Fruit fly (Drosophila melanogaster) Kc167 (cell line): ENCODE measurements around the gene GILT3.

Experiments
- Myc ChIP-seq: fragments of >200 bp; optimal IDR thresholded peaks from 2 replicates; lab custom pipeline; 2017; ENCODE audit warnings: missing external identifiers
- Sin3A ChIP-seq: fragments of >200 bp; optimal IDR thresholded peaks from 2 replicates; lab custom pipeline; 2018; ENCODE audit warnings: missing external identifiers
- h ChIP-seq: fragments of >200 bp; optimal IDR thresholded peaks from 3 replicates; lab custom pipeline; 2018; ENCODE audit warnings: missing external identifiers
- insv ChIP-seq: fragments of >200 bp; optimal IDR thresholded peaks from 3 replicates; lab custom pipeline; 2018; ENCODE audit warnings: missing external identifiers
- psq ChIP-seq: fragments of >200 bp; optimal IDR thresholded peaks from 2 replicates; lab custom pipeline; 2017; ENCODE audit warnings: missing external identifiers
- ttk ChIP-seq: sonication (Bioruptor generic); optimal IDR thresholded peaks from 2 replicates; lab custom pipeline; 2017; ENCODE audit warnings: missing external identifiers

The GILT3 gene

DNA sequence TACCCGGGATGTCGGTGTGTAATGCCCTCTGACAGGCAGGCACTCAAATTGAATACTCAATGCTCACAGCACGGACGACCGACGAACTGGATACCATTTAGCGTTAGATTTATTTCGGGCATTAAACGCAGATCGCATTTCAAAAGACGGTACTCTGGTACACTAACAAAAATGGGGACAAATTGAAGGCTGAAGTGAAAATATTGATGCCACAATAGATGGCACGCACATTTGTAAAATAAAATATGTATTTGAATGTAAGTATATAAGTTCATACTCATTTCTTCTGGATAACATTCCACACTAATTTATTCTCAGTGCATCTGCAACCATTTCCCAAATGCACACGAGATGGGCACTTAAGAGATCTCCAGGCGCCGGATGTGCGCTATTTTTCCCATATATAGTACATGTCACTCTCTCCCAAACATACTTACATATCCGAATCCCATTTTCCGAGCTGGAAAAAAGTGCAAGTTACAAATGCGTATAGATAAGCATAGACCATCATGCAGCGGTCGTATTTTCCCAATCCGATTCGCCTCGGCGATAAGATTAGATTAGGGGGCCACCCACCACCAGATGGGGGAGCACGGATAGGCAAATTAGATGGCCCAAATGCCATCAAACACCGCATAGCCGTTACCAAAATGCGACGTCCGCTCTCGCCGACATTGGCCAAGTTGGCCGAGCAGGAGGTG, 32.5 kb downstream of the GILT3 start, which contains the start of gene CG10301:
TSS of gene CG10301 (plus strand) at position 651 of the 701 bp plus-strand sequence.
- no peak for TF ChIP-seq psq
- TF ChIP-seq insv (lab: Kevin White, UChicago) = no peak
- TF ChIP-seq h (lab: Kevin White, UChicago) = no peak
- TF ChIP-seq Sin3A (lab: Kevin White, UChicago) = no peak
- no peak for TF ChIP-seq Myc (lab: Kevin White, UChicago)
- no peak for TF ChIP-seq ttk (lab: Kevin White, UChicago)

DNA sequence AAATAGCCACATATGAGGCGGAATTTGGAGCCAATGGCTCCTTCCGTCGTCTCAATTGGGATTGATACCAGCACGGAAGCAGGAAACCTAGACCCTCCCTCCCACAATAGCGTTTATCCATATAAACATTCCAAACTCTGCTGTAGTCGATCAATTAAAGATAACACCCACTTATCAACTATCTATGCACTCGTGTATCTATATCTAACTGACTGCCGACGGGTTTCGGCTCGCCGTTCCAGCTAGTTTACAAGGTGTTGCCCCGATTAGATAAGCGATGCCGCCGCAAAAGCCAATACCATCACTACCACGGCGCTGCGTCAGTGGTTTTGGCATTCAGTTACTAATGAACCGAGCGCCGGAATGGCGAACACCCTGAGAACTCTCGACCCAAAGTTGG, 34.0 kb downstream of the GILT3 start, which contains the start of gene CG10300:
TSS of gene CG10300 (plus strand) at position 333 of the 400 bp plus-strand sequence.
- TF ChIP-seq Myc (lab: Kevin White, UChicago) = no peak

DNA sequence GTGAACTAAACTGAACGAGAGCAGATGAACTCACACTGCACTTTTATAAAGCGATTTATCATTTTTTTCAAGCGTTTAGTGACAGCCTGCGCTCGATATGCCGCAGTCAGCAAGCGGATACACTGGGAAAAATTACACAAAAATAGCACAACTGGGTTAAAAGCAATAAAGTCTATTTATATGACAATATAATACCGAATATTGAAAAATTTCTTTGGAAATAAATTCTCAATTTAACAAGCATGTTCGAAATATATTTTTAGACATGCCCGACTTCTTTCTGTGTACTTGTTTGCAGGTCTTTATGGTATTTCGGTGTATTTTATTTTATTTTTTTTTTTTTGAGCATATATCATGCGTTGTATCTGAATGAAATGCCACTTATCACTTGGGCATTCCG, 36.7 kb downstream of the GILT3 start:
- TF ChIP-seq Myc (lab: Kevin White, UChicago) (no peak), ttk (lab: Kevin White, UChicago) (no peak), psq (no peak), insv (lab: Kevin White, UChicago) (no peak), h (lab: Kevin White, UChicago) (no peak), Sin3A (lab: Kevin White, UChicago) (no peak)

DNA sequence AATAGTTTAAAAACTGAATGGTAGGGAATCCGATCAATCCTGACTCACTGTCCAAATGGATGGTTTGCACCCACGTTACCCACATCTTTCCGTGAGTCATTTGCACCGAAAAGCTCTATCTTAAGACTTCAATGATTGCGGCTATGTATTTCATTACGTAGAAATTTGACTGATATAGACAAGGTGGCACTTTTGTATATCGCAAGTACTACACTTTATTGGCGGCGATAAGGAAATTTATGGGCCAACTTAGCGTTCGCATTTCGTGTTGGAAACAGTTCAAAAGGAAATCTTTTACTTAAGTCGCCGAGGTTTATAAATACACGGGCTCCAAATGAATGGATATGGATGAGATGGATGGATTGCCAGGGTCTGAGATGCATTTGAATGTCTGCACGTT, 37.7 kb downstream of the GILT3 start:
- TF ChIP-seq ttk (lab: Kevin White, UChicago) = no peak
- no peak for TF ChIP-seq insv (lab: Kevin White, UChicago)
- no peak for TF ChIP-seq Sin3A (lab: Kevin White, UChicago)
- no peak for TF ChIP-seq Myc (lab: Kevin White, UChicago)
- TF ChIP-seq h (lab: Kevin White, UChicago) = no peak
- TF ChIP-seq psq = no peak

DNA sequence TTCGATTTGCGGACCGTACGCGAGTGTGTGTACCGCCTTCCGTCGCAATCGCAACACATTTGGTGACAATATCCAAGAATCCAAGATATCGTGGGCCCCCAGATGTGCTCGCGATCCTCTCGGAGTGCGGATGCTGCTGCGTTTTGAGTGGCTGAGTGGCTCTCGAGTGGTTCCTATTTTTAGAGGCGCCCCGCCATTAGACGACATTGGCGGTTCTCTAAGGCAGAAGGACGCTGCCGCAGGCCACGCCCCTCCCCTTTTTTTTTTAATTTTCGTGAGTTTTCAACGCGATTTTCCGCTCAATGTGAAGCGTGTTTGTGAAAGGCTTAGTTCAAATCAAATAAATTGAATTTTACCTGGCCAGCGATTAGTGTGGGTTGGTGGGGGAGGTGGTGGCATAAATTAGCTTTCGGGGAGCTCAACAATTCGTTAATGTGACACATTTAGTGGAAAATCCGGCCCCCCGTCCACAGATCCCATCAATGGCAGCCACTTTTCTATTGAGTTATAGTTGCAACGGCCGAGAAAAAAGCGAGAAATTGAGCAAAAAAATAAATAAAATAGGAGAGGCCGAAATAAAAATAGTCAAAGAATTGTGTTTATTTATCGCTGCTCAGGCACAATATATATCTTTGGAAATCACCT, 41.3 kb downstream of the GILT3 start, which contains the start of gene nau:
TSS of gene nau (minus strand) at position 61 of the 645 bp plus-strand sequence.
- TF ChIP-seq Sin3A (lab: Kevin White, UChicago) = no peak

DNA sequence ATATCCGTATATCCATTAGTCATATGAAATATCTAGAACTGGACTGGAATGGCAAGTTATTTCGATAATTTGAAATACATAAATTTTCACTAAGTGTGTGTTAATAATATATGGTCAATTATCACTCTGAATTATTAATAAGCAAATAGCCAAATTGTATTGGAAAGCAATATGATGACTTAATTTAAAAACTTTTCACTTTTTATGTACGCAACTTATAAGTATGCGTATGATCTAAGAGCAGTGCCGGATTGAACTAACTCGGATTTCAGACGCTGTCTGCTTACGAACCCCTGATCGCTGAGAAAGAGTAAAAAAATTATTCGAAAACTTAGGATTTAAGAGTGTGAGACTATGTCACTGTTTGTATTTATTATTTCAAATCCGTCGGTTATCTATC, 44.4 kb downstream of the GILT3 start, which contains the start of gene CG10232:
TSS of gene CG10232 (minus strand) at position 101 of the 400 bp plus-strand sequence.
- no peak for TF ChIP-seq h (lab: Kevin White, UChicago)
- TF ChIP-seq Myc (lab: Kevin White, UChicago) = no peak

DNA sequence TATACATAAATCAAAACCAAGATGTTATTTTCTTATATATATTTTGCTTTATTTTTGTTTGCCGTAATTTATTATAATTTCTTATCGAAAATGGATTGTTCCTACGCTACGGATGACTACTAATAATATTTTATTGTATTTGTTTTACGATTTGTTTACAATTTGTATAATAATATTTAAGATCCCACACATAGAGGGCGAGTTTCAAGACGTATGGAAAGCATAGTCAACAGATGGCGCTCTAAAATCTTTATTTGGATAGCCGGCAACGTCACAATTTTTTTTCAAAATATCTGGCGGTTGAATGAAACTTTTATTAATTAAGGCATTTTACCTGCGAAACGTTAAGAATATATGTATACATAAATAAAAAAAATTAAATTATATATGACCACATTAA, 44.8 kb downstream of the GILT3 start:
- no peak for TF ChIP-seq psq
- no peak for TF ChIP-seq h (lab: Kevin White, UChicago)
- no peak for TF ChIP-seq Myc (lab: Kevin White, UChicago)
- TF ChIP-seq ttk (lab: Kevin White, UChicago) = no peak

DNA sequence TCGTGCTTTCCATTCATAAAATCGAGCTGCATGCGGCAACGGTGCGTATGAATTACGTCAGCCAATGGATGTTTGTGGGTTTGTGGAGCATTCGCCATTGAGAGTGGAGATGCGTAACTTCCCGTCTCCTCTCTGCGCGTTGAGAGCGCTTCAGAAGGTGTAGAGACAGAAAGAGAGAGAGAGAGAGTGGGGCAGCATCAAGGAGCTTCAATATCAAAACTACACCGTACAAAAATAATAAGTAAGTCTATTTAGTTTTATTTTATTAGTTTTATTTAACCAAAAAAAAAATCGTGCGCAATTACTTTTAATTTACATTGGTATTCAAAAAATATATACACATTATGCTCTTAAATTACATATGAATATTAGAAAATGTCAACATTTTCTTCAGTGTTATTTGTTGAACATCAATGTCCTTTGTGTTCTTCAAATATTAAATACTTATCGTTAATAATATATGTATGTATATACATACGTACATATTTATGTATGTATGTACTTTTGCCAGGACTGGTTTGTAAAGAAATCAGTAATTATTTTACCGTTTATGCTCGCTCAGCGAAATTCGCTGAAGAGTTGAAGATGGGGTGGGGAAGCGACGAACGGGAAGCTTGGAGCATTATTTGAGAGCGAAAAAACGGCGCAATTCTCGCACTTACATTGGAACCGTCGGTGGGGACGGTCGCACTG, 45.7 kb downstream of the GILT3 start, which contains the start of gene CG10365:
TSS of gene CG10365 (plus strand) at position 652 of the 693 bp plus-strand sequence.
- no peak for TF ChIP-seq Myc (lab: Kevin White, UChicago)
- TF ChIP-seq Sin3A (lab: Kevin White, UChicago) = no peak
- TF ChIP-seq insv (lab: Kevin White, UChicago) = no peak
- no peak for TF ChIP-seq psq
- no peak for TF ChIP-seq h (lab: Kevin White, UChicago)
- no peak for TF ChIP-seq ttk (lab: Kevin White, UChicago)

DNA sequence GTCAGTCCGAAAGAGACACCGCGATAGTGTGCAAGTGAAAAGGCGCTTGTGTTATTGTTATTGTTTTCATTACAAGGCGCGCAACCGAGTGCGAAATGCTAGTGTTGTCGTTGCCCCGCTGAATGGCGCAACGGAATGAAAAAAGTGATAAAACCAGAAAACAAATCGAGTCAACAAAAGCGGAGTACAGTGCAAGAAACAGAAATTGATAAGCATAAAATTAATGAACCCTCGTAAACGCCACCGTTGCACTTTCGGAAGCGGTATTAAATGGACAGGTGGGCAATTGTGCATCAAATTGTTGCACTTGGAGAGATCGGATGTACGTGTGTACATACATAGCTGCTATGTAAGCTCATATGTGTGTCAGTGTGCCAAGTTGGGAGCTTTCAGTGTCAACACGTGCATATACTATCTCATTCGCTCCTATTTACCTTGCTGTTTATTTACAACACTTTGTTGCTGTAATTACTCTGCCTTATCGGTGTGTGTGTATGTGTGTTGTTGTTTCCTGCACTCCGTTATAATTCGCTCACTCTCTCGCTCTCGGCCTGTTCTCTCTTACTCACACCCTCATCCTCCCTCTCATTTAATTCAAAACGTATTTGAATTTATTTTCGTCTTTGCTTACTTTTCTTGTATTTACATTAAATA, 46.4 kb downstream of the GILT3 start:
- TF ChIP-seq insv (lab: Kevin White, UChicago) = no peak
- no peak for TF ChIP-seq psq
- TF ChIP-seq h (lab: Kevin White, UChicago) = no peak
- no peak for TF ChIP-seq ttk (lab: Kevin White, UChicago)
- no peak for TF ChIP-seq Myc (lab: Kevin White, UChicago)
- no peak for TF ChIP-seq Sin3A (lab: Kevin White, UChicago)

DNA sequence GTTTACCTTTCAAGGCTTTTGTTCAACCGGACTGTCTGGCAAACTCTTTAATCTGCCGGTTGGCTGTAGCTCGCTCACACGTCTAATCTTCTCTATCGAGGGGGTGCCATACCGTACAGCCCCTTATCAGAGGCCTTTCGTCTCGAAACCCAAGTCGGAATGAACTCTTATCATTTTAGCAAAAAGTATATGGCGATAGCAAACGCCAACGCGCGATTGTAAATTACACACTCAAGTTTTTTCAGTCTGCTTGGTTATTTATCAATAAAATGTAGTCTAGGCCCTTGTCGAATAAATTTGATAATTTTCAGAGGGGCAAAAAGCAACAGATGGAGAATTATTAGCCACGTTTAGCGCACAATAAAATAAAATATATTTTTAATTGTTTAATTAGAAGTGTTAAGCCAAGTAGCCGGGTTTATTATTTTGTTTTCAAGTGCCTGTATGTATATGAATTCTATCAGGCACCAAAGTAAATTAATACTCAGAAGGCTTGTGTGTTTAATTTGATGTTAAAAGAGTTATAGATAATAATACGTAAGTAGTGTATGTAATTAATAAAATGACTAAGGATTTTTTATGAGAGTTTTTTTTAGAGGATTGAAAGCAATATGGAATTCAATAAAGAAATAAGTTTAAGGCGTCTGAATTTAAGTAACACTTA, 47.8 kb downstream of the GILT3 start:
- no peak for TF ChIP-seq psq
- TF ChIP-seq h (lab: Kevin White, UChicago) = no peak
- no peak for TF ChIP-seq Myc (lab: Kevin White, UChicago)
- TF ChIP-seq Sin3A (lab: Kevin White, UChicago) = no peak
- no peak for TF ChIP-seq insv (lab: Kevin White, UChicago)
- no peak for TF ChIP-seq ttk (lab: Kevin White, UChicago)

DNA sequence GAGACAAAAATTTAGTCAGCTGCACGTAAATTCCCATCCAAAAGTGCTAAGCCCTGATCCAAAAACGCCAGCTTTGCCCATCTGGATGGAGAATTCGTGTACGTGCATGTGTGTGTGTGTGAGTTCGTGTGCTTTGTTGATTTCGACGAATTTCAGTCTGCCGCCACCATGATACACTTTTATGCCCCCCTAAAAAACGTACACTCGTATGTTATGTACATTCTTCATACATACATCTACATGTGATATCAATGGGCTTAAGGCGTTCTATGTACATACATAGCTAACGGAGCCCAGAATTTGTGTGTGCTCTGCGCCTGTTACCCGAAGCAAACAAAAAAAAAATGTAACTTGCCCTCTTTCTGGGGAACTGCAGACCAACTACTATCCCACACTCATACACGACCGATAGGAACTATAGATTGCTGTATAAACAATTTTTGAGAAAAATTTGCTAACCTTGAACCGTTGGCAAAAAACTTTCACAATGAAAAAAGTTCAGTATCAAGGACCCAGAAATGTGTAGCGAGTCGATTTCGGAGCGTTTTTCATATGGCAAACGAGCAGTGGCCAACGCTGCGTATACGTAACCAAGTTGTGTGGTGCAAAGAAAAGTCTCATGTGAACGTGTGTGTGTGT, 48.7 kb downstream of the GILT3 start:
- TF ChIP-seq insv (lab: Kevin White, UChicago) (no peak), Sin3A (lab: Kevin White, UChicago) (no peak), psq (no peak), h (lab: Kevin White, UChicago) (no peak), ttk (lab: Kevin White, UChicago) (no peak), Myc (lab: Kevin White, UChicago) (no peak)
